Worm (Caenorhabditis elegans): Measurements from ENCODE around the gene Y62H9A.1.

DNA sequence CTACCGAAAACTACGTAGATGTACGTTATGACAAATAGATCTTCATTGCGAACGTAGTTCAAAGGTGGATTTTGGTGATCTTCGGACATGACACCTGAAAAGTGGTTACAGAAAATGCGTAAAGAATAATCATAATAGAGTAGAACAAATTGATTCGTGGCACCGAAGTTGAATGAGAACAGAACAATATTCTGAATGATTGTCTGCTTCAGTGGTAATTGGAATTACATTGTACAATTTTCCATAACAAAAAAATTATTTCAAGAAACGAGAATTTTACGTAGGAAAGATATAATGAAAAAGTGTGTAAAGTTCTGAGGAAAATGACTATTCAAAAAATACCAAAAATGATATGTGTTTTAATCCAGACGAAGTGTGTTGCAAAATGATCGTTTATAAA is 27.3 kb downstream of the Y62H9A.1 start, which contains the start of gene Y62H9A.10:
- no peak for TF ChIP-seq elt-2 (tag; optimal IDR thresholded peaks at IDR 0.05)
- TF ChIP-seq sox-4 (tag; optimal IDR thresholded peaks at IDR 0.05): no peak
- TF ChIP-seq ama-1 (optimal IDR thresholded peaks at IDR 0.05): no peak
- no peak for TF ChIP-seq nhr-11 (tag; optimal IDR thresholded peaks at IDR 0.05)
- TF ChIP-seq pag-3 (tag; optimal IDR thresholded peaks at IDR 0.05; ENCODE audit: borderline replicate concordance): no peak
- TF ChIP-seq lim-6 (tag; optimal IDR thresholded peaks at IDR 0.05): no peak
